Fruit fly (Drosophila melanogaster): ENCODE data around the gene CG43147.

The CG43147 gene

dm6 chr3L:13271282-13271681 lies 28.7 kb downstream of the CG43147 start:
- TF ChIP-seq CG8159 (tag; optimal IDR thresholded peaks at IDR 0.05) (no peak), D1 (tag; optimal IDR thresholded peaks at IDR 0.05) (no peak), CG8301 (tag; optimal IDR thresholded peaks at IDR 0.05) (no peak), CG15710 (tag; optimal IDR thresholded peaks at IDR 0.05) (no peak), CG14655 (GFP tag; optimal IDR thresholded peaks at IDR 0.05) (no peak), gl (tag; optimal IDR thresholded peaks at IDR 0.05) (no peak), EcR (GFP tag; optimal IDR thresholded peaks at IDR 0.05) (no peak), Pif1A (GFP tag; optimal IDR thresholded peaks at IDR 0.05) (no peak)

dm6 chr3L:13267893-13268292 lies 32.1 kb downstream of the CG43147 start:
- no peak for TF ChIP-seq CG4496 (GFP tag; IDR thresholded peaks at IDR 0.05)
- no peak for TF ChIP-seq D1 (tag; optimal IDR thresholded peaks at IDR 0.05)
- TF ChIP-seq CG14655 (GFP tag; optimal IDR thresholded peaks at IDR 0.05), result no peak
- no peak for TF ChIP-seq CG10348 (GFP tag; IDR thresholded peaks at IDR 0.05)
- TF ChIP-seq CG34367 (tag; optimal IDR thresholded peaks at IDR 0.05), result no peak
- TF ChIP-seq fd96Ca (GFP tag; IDR thresholded peaks at IDR 0.05), result no peak
- no peak for TF ChIP-seq Snoo (tag; optimal IDR thresholded peaks at IDR 0.05)
- peak; percentile 10 for TF ChIP-seq CG17806 (tag; optimal IDR thresholded peaks at IDR 0.05)
- peak; percentile 10 for TF ChIP-seq CG9948 (tag; optimal IDR thresholded peaks at IDR 0.05)
- peak; percentile 24 for TF ChIP-seq Pif1A (GFP tag; optimal IDR thresholded peaks at IDR 0.05)
- TF ChIP-seq CG8159 (tag; optimal IDR thresholded peaks at IDR 0.05), result peak; percentile 27
- no peak for TF ChIP-seq Pif1B (GFP tag; optimal IDR thresholded peaks at IDR 0.05)
- TF ChIP-seq CG8301 (tag; optimal IDR thresholded peaks at IDR 0.05), result no peak
- no peak for TF ChIP-seq rn (GFP tag; IDR thresholded peaks at IDR 0.05)
- TF ChIP-seq CG12605 (GFP tag; IDR thresholded peaks at IDR 0.05), result no peak

- TF ChIP-seq CG17806 (tag; optimal IDR thresholded peaks at IDR 0.05) (peak; percentile 73), CG8159 (tag; optimal IDR thresholded peaks at IDR 0.05) (peak; percentile 86), EcR (GFP tag; optimal IDR thresholded peaks at IDR 0.05) (no peak), Ets98B (GFP tag; IDR thresholded peaks at IDR 0.05) (no peak; the same call in 1 of the 2 replicates), CG10348 (GFP tag; IDR thresholded peaks at IDR 0.05) (no peak), Pif1B (GFP tag; optimal IDR thresholded peaks at IDR 0.05) (peak; percentile 76), CG14655 (GFP tag; optimal IDR thresholded peaks at IDR 0.05) (peak; percentile 59), Pif1A (GFP tag; optimal IDR thresholded peaks at IDR 0.05) (peak; percentile 72), CG15710 (tag; optimal IDR thresholded peaks at IDR 0.05) (peak; percentile 88), gl (tag; optimal IDR thresholded peaks at IDR 0.05) (no peak), CG4496 (GFP tag; IDR thresholded peaks at IDR 0.05) (peak; percentile 49; the same call in 1 of the 3 replicates), CG12605 (GFP tag; IDR thresholded peaks at IDR 0.05) (no peak), CG8301 (tag; optimal IDR thresholded peaks at IDR 0.05) (peak; percentile 41), rn (GFP tag; IDR thresholded peaks at IDR 0.05) (no peak), fd96Ca (GFP tag; IDR thresholded peaks at IDR 0.05) (no peak; the same call in 2 of the 3 replicates), CG34367 (tag; optimal IDR thresholded peaks at IDR 0.05) (peak; percentile 85), CG32121 (GFP tag; IDR thresholded peaks at IDR 0.05) (0 out of 2 replicates have a peak, but pooled peaks have one; percentile 29), CG9948 (tag; optimal IDR thresholded peaks at IDR 0.05) (peak; percentile 66), Snoo (tag; optimal IDR thresholded peaks at IDR 0.05) (peak; percentile 65), D1 (tag; optimal IDR thresholded peaks at IDR 0.05) (no peak), CG13204 (GFP tag; optimal IDR thresholded peaks at IDR 0.05) (peak; percentile 63)
Measured at dm6 chr3L:13267254-13267653, 32.7 kb downstream of the CG43147 start.

- TF ChIP-seq CG13204 (GFP tag; optimal IDR thresholded peaks at IDR 0.05) (no peak), CG32121 (GFP tag; IDR thresholded peaks at IDR 0.05) (no peak), gl (tag; optimal IDR thresholded peaks at IDR 0.05) (no peak), Ets98B (GFP tag; IDR thresholded peaks at IDR 0.05) (no peak), CG15710 (tag; optimal IDR thresholded peaks at IDR 0.05) (no peak), CG12605 (GFP tag; IDR thresholded peaks at IDR 0.05) (no peak), Snoo (tag; optimal IDR thresholded peaks at IDR 0.05) (no peak), CG34367 (tag; optimal IDR thresholded peaks at IDR 0.05) (no peak), CG8159 (tag; optimal IDR thresholded peaks at IDR 0.05) (no peak)
Measured at dm6 chr3L:13266078-13266477, 33.9 kb downstream of the CG43147 start.

- no peak for TF ChIP-seq EcR (GFP tag; optimal IDR thresholded peaks at IDR 0.05)
- no peak for TF ChIP-seq fd96Ca (GFP tag; IDR thresholded peaks at IDR 0.05)
- TF ChIP-seq CG9948 (tag; optimal IDR thresholded peaks at IDR 0.05), result peak; percentile 59
- no peak for TF ChIP-seq Ets98B (GFP tag; IDR thresholded peaks at IDR 0.05)
- TF ChIP-seq CG34367 (tag; optimal IDR thresholded peaks at IDR 0.05), result peak; percentile 35
- TF ChIP-seq CG32121 (GFP tag; IDR thresholded peaks at IDR 0.05), result no peak
- TF ChIP-seq CG8159 (tag; optimal IDR thresholded peaks at IDR 0.05), result peak; percentile 57
- TF ChIP-seq Pif1B (GFP tag; optimal IDR thresholded peaks at IDR 0.05), result peak; percentile 53
- TF ChIP-seq gl (tag; optimal IDR thresholded peaks at IDR 0.05), result no peak
- TF ChIP-seq CG13204 (GFP tag; optimal IDR thresholded peaks at IDR 0.05), result peak; percentile 2
- peak; percentile 52 for TF ChIP-seq CG17806 (tag; optimal IDR thresholded peaks at IDR 0.05)
- peak; percentile 44 for TF ChIP-seq CG8301 (tag; optimal IDR thresholded peaks at IDR 0.05)
- peak; percentile 38 for TF ChIP-seq Snoo (tag; optimal IDR thresholded peaks at IDR 0.05)
- TF ChIP-seq CG14655 (GFP tag; optimal IDR thresholded peaks at IDR 0.05), result peak; percentile 57
- peak; percentile 49 for TF ChIP-seq Pif1A (GFP tag; optimal IDR thresholded peaks at IDR 0.05)
- TF ChIP-seq D1 (tag; optimal IDR thresholded peaks at IDR 0.05), result no peak
- peak; percentile 63 for TF ChIP-seq CG15710 (tag; optimal IDR thresholded peaks at IDR 0.05)
Measured at dm6 chr3L:13263801-13264200, 36.2 kb downstream of the CG43147 start.

dm6 chr3L:13262250-13262649 lies 37.7 kb downstream of the CG43147 start:
- TF ChIP-seq CG8159 (tag; optimal IDR thresholded peaks at IDR 0.05) (no peak), Snoo (tag; optimal IDR thresholded peaks at IDR 0.05) (no peak), gl (tag; optimal IDR thresholded peaks at IDR 0.05) (no peak), CG15710 (tag; optimal IDR thresholded peaks at IDR 0.05) (no peak), CG12605 (GFP tag; IDR thresholded peaks at IDR 0.05) (no peak), CG14655 (GFP tag; optimal IDR thresholded peaks at IDR 0.05) (peak; percentile 51), EcR (GFP tag; optimal IDR thresholded peaks at IDR 0.05) (no peak), D1 (tag; optimal IDR thresholded peaks at IDR 0.05) (no peak), CG4496 (GFP tag; IDR thresholded peaks at IDR 0.05) (peak; percentile 60; the same call in 1 of the 3 replicates), CG9948 (tag; optimal IDR thresholded peaks at IDR 0.05) (peak; percentile 10), CG17806 (tag; optimal IDR thresholded peaks at IDR 0.05) (peak; percentile 13), CG13204 (GFP tag; optimal IDR thresholded peaks at IDR 0.05) (no peak), CG8301 (tag; optimal IDR thresholded peaks at IDR 0.05) (peak; percentile 33), Pif1B (GFP tag; optimal IDR thresholded peaks at IDR 0.05) (no peak), CG32121 (GFP tag; IDR thresholded peaks at IDR 0.05) (peak; percentile 32; the same call in 1 of the 2 replicates), fd96Ca (GFP tag; IDR thresholded peaks at IDR 0.05) (no peak), CG34367 (tag; optimal IDR thresholded peaks at IDR 0.05) (no peak), Ets98B (GFP tag; IDR thresholded peaks at IDR 0.05) (peak; percentile 21; the same call in 1 of the 2 replicates), Pif1A (GFP tag; optimal IDR thresholded peaks at IDR 0.05) (no peak), rn (GFP tag; IDR thresholded peaks at IDR 0.05) (no peak), CG10348 (GFP tag; IDR thresholded peaks at IDR 0.05) (no peak)
